Worm (Caenorhabditis elegans): ENCODE measurements around the gene pho-5.

ce11 chrIII:7299466-7299865, 13.8 kb upstream of the pho-5 start, which contains the start of the genes B0361.14 and B0361.9:
- TF ChIP-seq nhr-12 (tag; optimal IDR thresholded peaks at IDR 0.05) = no peak
- TF ChIP-seq C34F6.9 (tag; optimal IDR thresholded peaks at IDR 0.05) = no peak
- TF ChIP-seq ceh-82 (tag; optimal IDR thresholded peaks at IDR 0.05) = no peak
- TF ChIP-seq skn-1 (tag; optimal IDR thresholded peaks at IDR 0.05) = no peak
- TF ChIP-seq unc-62 (GFP tag; optimal IDR thresholded peaks at IDR 0.05) = no peak
- TF ChIP-seq nhr-77 (tag; optimal IDR thresholded peaks at IDR 0.05) = no peak
- TF ChIP-seq nhr-10 (tag; optimal IDR thresholded peaks at IDR 0.05) = no peak
- no peak for TF ChIP-seq R02D3.7 (tag; optimal IDR thresholded peaks at IDR 0.05)
- peak in 1 of 2 experiments; percentile 17 for TF ChIP-seq mdl-1 (tag; optimal IDR thresholded peaks at IDR 0.05)
- no peak for TF ChIP-seq nhr-237 (tag; optimal IDR thresholded peaks at IDR 0.05)
- TF ChIP-seq fos-1 (tag; optimal IDR thresholded peaks at IDR 0.05) = peak; percentile 14
- TF ChIP-seq alr-1 (tag; optimal IDR thresholded peaks at IDR 0.05) = no peak
